Fruit fly (Drosophila melanogaster) whole organism, embryonic: ENCODE results near the gene CG15368.
A peak's percentile ranks its signal among the peaks of the same experiment; 100 is the strongest.

Experiments
- CG10543 ChIP-seq: fragments of 200-800 bp; sonication (Bioruptor generic); optimal IDR thresholded peaks from 3 replicates; lab custom pipeline; 2017; ENCODE audit warnings: missing biosample characterization, mild to moderate bottlenecking, missing genetic modification characterization, moderate library complexity
- CG12659 ChIP-seq: fragments of 200-800 bp; sonication (Bioruptor generic); optimal IDR thresholded peaks from 3 replicates; lab custom pipeline; 2017; ENCODE audit warnings: mild to moderate bottlenecking, missing biosample characterization, missing genetic modification reagents, missing genetic modification characterization
- CG12744 ChIP-seq: fragments of 200-800 bp; sonication (Bioruptor generic); optimal IDR thresholded peaks from 2 replicates; lab custom pipeline; 2016; ENCODE audit warnings: missing biosample characterization, missing genetic modification characterization
- CG12942 ChIP-seq: fragments of 200-800 bp; sonication (Bioruptor generic); optimal IDR thresholded peaks from 3 replicates; lab custom pipeline; 2016; ENCODE audit warnings: missing biosample characterization, missing genetic modification characterization
- CG13287 ChIP-seq: fragments of 200-800 bp; sonication (Bioruptor generic); IDR thresholded peaks from 2 replicates; pipeline ENCODE4 v1.3.6; 2022; ENCODE audit warnings: missing biosample characterization, missing genetic modification characterization; ENCODE audit not compliant: partially characterized antibody
- CG14710 ChIP-seq: fragments of 200-800 bp; sonication (Bioruptor generic); optimal IDR thresholded peaks from 3 replicates; lab custom pipeline; 2019; ENCODE audit warnings: missing biosample characterization, mild to moderate bottlenecking, missing genetic modification characterization, moderate library complexity
- CG1602 ChIP-seq: fragments of 200-800 bp; sonication (Bioruptor generic); optimal IDR thresholded peaks from 3 replicates; lab custom pipeline; 2016; ENCODE audit warnings: missing biosample characterization, missing genetic modification characterization
- CG16813 ChIP-seq: fragments of 200-800 bp; sonication (Bioruptor generic); IDR thresholded peaks from 3 replicates; pipeline ENCODE4 v1.3.6; 2022; ENCODE audit warnings: missing biosample characterization, missing genetic modification characterization; ENCODE audit not compliant: partially characterized antibody
- CG17829 ChIP-seq: fragments of 200-800 bp; optimal IDR thresholded peaks from 2 replicates; lab custom pipeline; 2019; ENCODE audit warnings: missing biosample characterization, mild to moderate bottlenecking, missing genetic modification characterization, moderate library complexity
- CG31224 ChIP-seq: fragments of 200-800 bp; sonication (Bioruptor generic); IDR thresholded peaks from 2 replicates; pipeline ENCODE4 v1.3.6; 2022; ENCODE audit warnings: missing biosample characterization, missing genetic modification characterization
- CG3995 ChIP-seq: fragments of 200-800 bp; sonication (Bioruptor generic); optimal IDR thresholded peaks from 3 replicates; lab custom pipeline; 2016; ENCODE audit warnings: missing biosample characterization, missing genetic modification characterization
- CG9797 ChIP-seq: fragments of 200-800 bp; sonication (Bioruptor generic); optimal IDR thresholded peaks from 3 replicates; lab custom pipeline; 2018; ENCODE audit warnings: missing biosample characterization, mild to moderate bottlenecking, missing genetic modification characterization
- Dll ChIP-seq: fragments of 200-800 bp; sonication (Bioruptor generic); IDR thresholded peaks from 4 replicates; pipeline ENCODE4 v1.3.6; 2022; ENCODE audit warnings: missing biosample characterization, missing genetic modification characterization; ENCODE audit not compliant: partially characterized antibody
- Doc3 ChIP-seq: fragments of 200-800 bp; sonication (Bioruptor generic); IDR thresholded peaks from 3 replicates; pipeline ENCODE4 v1.3.6; 2022; ENCODE audit warnings: missing biosample characterization, missing genetic modification characterization; ENCODE audit not compliant: partially characterized antibody
- Dp ChIP-seq: fragments of 200-800 bp; sonication (Bioruptor generic); optimal IDR thresholded peaks from 2 replicates; lab custom pipeline; 2018; ENCODE audit warnings: missing biosample characterization, mild to moderate bottlenecking, missing genetic modification characterization, moderate library complexity
- Dref ChIP-seq: fragments of 200-800 bp; sonication (Bioruptor generic); IDR thresholded peaks from 2 replicates; pipeline ENCODE4 v1.3.6; 2022; ENCODE audit warnings: missing biosample characterization, missing genetic modification characterization
- Ets97D ChIP-seq: fragments of 200-800 bp; sonication (Bioruptor generic); optimal IDR thresholded peaks from 3 replicates; lab custom pipeline; 2016; ENCODE audit warnings: missing biosample characterization, missing genetic modification characterization
- HLH4C ChIP-seq: fragments of 200-800 bp; sonication (Bioruptor generic); IDR thresholded peaks from 3 replicates; pipeline ENCODE4 v1.3.6; 2022; ENCODE audit warnings: missing biosample characterization, missing genetic modification characterization; ENCODE audit not compliant: partially characterized antibody
- HLHmδ ChIP-seq: fragments of 200-800 bp; sonication (Bioruptor generic); optimal IDR thresholded peaks from 2 replicates; lab custom pipeline; 2018; ENCODE audit warnings: missing biosample characterization, mild to moderate bottlenecking, missing genetic modification characterization, moderate library complexity
- HmgD ChIP-seq: fragments of 200-800 bp; sonication (Bioruptor generic); optimal IDR thresholded peaks from 3 replicates; lab custom pipeline; 2016; ENCODE audit warnings: missing biosample characterization, missing genetic modification characterization
- Med ChIP-seq: fragments of 200-800 bp; sonication (Bioruptor generic); peaks from one replicate; lab custom pipeline; 2016; ENCODE audit warnings: missing biosample characterization, missing genetic modification characterization, mild to moderate bottlenecking, inconsistent platforms, moderate library complexity
- Myb ChIP-seq: fragments of 200-800 bp; sonication (Bioruptor generic); optimal IDR thresholded peaks from 2 replicates; lab custom pipeline; 2016; ENCODE audit warnings: missing biosample characterization, missing genetic modification characterization
- Sry-β ChIP-seq: fragments of 200-800 bp; sonication (Bioruptor generic); optimal IDR thresholded peaks from 2 replicates; lab custom pipeline; 2018; ENCODE audit warnings: missing biosample characterization, mild to moderate bottlenecking, missing genetic modification characterization, moderate library complexity
- YL-1 ChIP-seq: fragments of 200-800 bp; sonication (Bioruptor generic); optimal IDR thresholded peaks from 3 replicates; lab custom pipeline; 2017; ENCODE audit warnings: missing biosample characterization, mild to moderate bottlenecking, missing genetic modification characterization
- ato ChIP-seq: fragments of 200-800 bp; sonication (Bioruptor generic); IDR thresholded peaks from 2 replicates; pipeline ENCODE4 v1.3.6; 2022; ENCODE audit warnings: missing biosample characterization, missing genetic modification characterization; ENCODE audit not compliant: partially characterized antibody
- crp ChIP-seq, 2 experiments: fragments of 200-800 bp; sonication (Bioruptor generic); optimal IDR thresholded peaks; 2 replicates in 1 of 2; 3 replicates in 1 of 2; lab custom pipeline; 2017; ENCODE audit warnings: missing biosample characterization in 2 of 2, missing genetic modification characterization in 2 of 2, mild to moderate bottlenecking in 1 of 2, moderate library complexity in 1 of 2
- danr ChIP-seq: fragments of 200-800 bp; sonication (Bioruptor generic); IDR thresholded peaks from 2 replicates; pipeline ENCODE4 v1.3.6; 2022; ENCODE audit warnings: missing biosample characterization, missing genetic modification characterization
- dm ChIP-seq: fragments of 200-800 bp; sonication (Bioruptor generic); optimal IDR thresholded peaks from 3 replicates; lab custom pipeline; 2016; ENCODE audit warnings: missing biosample characterization, missing genetic modification characterization
- fru ChIP-seq: fragments of >200 bp; optimal IDR thresholded peaks from 2 replicates; lab custom pipeline; 2017
- hb ChIP-seq: fragments of 200-800 bp; sonication (Bioruptor generic); IDR thresholded peaks from 3 replicates; pipeline ENCODE4 v1.3.6; 2022; ENCODE audit warnings: missing biosample characterization, missing genetic modification characterization; ENCODE audit not compliant: partially characterized antibody
- hth ChIP-seq: fragments of >200 bp; optimal IDR thresholded peaks from 2 replicates; lab custom pipeline; 2017; ENCODE audit warnings: inconsistent platforms
- jumu ChIP-seq: fragments of 200-800 bp; sonication (Bioruptor generic); optimal IDR thresholded peaks from 3 replicates; lab custom pipeline; 2016; ENCODE audit warnings: missing biosample characterization, missing genetic modification characterization
- nerfin-2 ChIP-seq: fragments of 200-800 bp; sonication (Bioruptor generic); IDR thresholded peaks from 2 replicates; pipeline ENCODE4 v1.3.6; 2022; ENCODE audit warnings: missing biosample characterization, missing genetic modification characterization; ENCODE audit not compliant: partially characterized antibody
- pzg ChIP-seq: fragments of 200-800 bp; sonication (Bioruptor generic); optimal IDR thresholded peaks from 3 replicates; lab custom pipeline; 2018; ENCODE audit warnings: missing biosample characterization, mild to moderate bottlenecking, missing genetic modification characterization, moderate library complexity
- stwl ChIP-seq: fragments of 200-800 bp; sonication (Bioruptor generic); optimal IDR thresholded peaks from 3 replicates; lab custom pipeline; 2018; ENCODE audit warnings: missing biosample characterization, mild to moderate bottlenecking, missing genetic modification characterization, moderate library complexity
- tio ChIP-seq: fragments of 200-800 bp; sonication (Bioruptor generic); optimal IDR thresholded peaks from 2 replicates; lab custom pipeline; 2017; ENCODE audit warnings: missing biosample characterization, missing genetic modification characterization, inconsistent platforms
- trem ChIP-seq: fragments of 200-800 bp; optimal IDR thresholded peaks from 3 replicates; lab custom pipeline; 2019; ENCODE audit warnings: missing biosample characterization, mild to moderate bottlenecking, missing genetic modification characterization, moderate library complexity
- unc-4 ChIP-seq: fragments of 200-800 bp; sonication (Bioruptor generic); IDR thresholded peaks from 2 replicates; pipeline ENCODE4 v1.3.6; 2022; ENCODE audit warnings: missing biosample characterization, missing genetic modification characterization; ENCODE audit not compliant: partially characterized antibody
- zen2 ChIP-seq: fragments of 200-800 bp; sonication (Bioruptor generic); IDR thresholded peaks from 3 replicates; pipeline ENCODE4 v1.3.6; 2022; ENCODE audit warnings: missing biosample characterization, missing genetic modification characterization; ENCODE audit not compliant: partially characterized antibody
- zfh2 ChIP-seq: fragments of 200-800 bp; sonication (Bioruptor generic); optimal IDR thresholded peaks from 2 replicates; lab custom pipeline; 2016; ENCODE audit warnings: missing biosample characterization, missing genetic modification characterization

The CG15368 gene

dm6 chrX:9232199-9232598 is 16.6 kb downstream of the CG15368 start, which contains the start of gene CG12121 (continued):
- TF ChIP-seq Ets97D (GFP tag; lab: Kevin White, UChicago), result peak; percentile 49
- peak; percentile 71; the same call in 2 of the 4 replicates for TF ChIP-seq Dll (GFP tag; lab: Robert Waterston, UW)
- peak; percentile 81 for TF ChIP-seq Dp (GFP tag; lab: Kevin White, UChicago)
- TF ChIP-seq zen2 (GFP tag; lab: Robert Waterston, UW), result peak; percentile 70
- TF ChIP-seq HLH4C, result peak; percentile 79
- TF ChIP-seq CG9797, result peak; percentile 42
- peak; percentile 11 for TF ChIP-seq CG12659
- TF ChIP-seq Dref (GFP tag; lab: Robert Waterston, UW), result peak; percentile 87
- TF ChIP-seq unc-4 (GFP tag; lab: Robert Waterston, UW), result peak; percentile 63
- TF ChIP-seq CG31224 (GFP tag; lab: Robert Waterston, UW), result no peak
- peak; percentile 94 for TF ChIP-seq Myb
- peak; percentile 75; the same call in 2 of the 3 replicates for TF ChIP-seq hb (GFP tag; lab: Robert Waterston, UW)
- TF ChIP-seq pzg, result peak; percentile 84
- no peak for TF ChIP-seq danr
- TF ChIP-seq CG3995 (GFP tag; lab: Kevin White, UChicago), result peak; percentile 20
- peak; percentile 18 for TF ChIP-seq CG17829 (tag; lab: Kevin White, UChicago)
- TF ChIP-seq crp (GFP tag; optimal IDR thresholded peaks at IDR 0.05; lab: Kevin White, UChicago), result peak in 1 of 2 experiments; percentile 19
- TF ChIP-seq CG16813, result peak; percentile 59
- peak; percentile 72 for TF ChIP-seq nerfin-2 (GFP tag; lab: Robert Waterston, UW)
- peak; percentile 53 for TF ChIP-seq CG14710
- TF ChIP-seq Med (GFP tag; lab: Kevin White, UChicago), result peak; percentile 67
- peak; percentile 82 for TF ChIP-seq CG13287 (GFP tag; lab: Robert Waterston, UW)
- peak; percentile 11 for TF ChIP-seq dm
- no peak for TF ChIP-seq CG10543 (GFP tag; lab: Kevin White, UChicago)
- no peak for TF ChIP-seq HmgD (GFP tag; lab: Kevin White, UChicago)
- TF ChIP-seq HLHmδ, result no peak
- peak; percentile 39 for TF ChIP-seq YL-1 (GFP tag; lab: Kevin White, UChicago)
- no peak for TF ChIP-seq zfh2 (GFP tag; lab: Kevin White, UChicago)
- peak; percentile 73 for TF ChIP-seq ato
- TF ChIP-seq Sry-β (GFP tag; lab: Kevin White, UChicago), result peak; percentile 52
- peak; percentile 31 for TF ChIP-seq trem
- peak; percentile 53 for TF ChIP-seq stwl (tag; lab: Kevin White, UChicago)

DNA sequence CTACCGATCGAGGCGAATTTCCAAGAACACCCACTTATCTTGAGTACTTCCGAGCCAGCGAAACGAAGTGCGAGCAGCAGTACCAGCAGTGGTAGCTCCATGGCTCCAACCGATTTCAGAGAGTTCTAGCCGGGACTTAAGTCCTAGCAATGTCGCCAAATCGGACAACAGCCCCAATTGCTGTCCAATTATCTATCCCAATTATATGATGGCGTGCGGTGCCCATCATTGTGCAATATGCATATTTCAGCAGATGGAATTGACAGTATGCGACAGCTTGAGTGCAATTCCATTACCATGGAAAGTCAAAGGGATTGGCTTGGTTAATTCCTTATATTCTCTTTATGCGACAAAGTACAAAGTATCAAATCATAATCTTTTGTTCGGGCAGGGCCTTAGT is 20.9 kb downstream of the CG15368 start, which contains the start of gene Ir8a:
Gene Ir8a (minus strand): TSS at position 101 of the 400 bp plus-strand sequence.
- TF ChIP-seq CG12942 (no peak), tio (GFP tag; lab: Kevin White, UChicago) (no peak), Doc3 (no peak), CG1602 (GFP tag; lab: Kevin White, UChicago) (no peak), CG12744 (GFP tag; lab: Kevin White, UChicago) (no peak), hth (lab: Kevin White, UChicago) (no peak), fru (lab: Kevin White, UChicago) (no peak), jumu (GFP tag; lab: Kevin White, UChicago) (no peak)
